Fruit fly (Drosophila melanogaster): ENCODE measurements around the gene SelR.

The SelR gene

DNA sequence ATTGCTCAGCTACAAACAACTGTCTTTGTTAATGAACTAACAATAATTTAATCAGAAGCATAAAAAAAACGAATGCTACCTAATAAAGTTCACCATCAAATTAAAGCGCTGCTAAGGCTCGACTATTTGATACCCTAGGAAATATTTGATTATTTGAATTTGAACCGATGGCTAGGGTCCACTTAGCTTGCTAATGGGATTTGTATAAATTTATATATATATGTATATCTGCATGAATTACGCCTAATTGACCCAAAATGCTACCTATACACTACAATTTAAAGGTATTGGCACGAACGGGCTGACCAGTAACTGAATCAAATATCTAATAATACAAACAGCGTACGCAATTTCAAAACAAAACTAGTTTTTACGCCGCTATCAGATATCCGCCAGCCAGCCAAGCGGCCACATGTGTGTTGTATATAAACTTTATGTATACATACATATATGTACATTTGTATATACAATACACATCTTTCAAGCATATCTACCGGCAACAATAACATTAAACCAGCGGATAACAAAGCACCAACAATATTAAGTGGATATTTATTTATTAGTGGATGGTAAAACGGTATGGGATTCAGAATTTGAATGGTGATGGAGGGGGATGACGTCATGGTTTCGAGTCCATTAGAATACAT is 15.7 kb upstream of the SelR start (continued):
- TF ChIP-seq CG10274 (GFP tag; optimal IDR thresholded peaks at IDR 0.05) (peak; percentile 51), CG8924 (tag; optimal IDR thresholded peaks at IDR 0.05) (peak; percentile 64), bbx (GFP tag; IDR thresholded peaks at IDR 0.05; ENCODE audit: partially characterized antibody) (no peak), Kr (GFP tag; optimal IDR thresholded peaks at IDR 0.05) (no peak), Atf3 (GFP tag; optimal IDR thresholded peaks at IDR 0.05) (no peak), z (GFP tag; IDR thresholded peaks at IDR 0.05) (no peak), stwl (tag; optimal IDR thresholded peaks at IDR 0.05) (no peak), grn (GFP tag; optimal IDR thresholded peaks at IDR 0.05) (no peak), run (tag; optimal IDR thresholded peaks at IDR 0.05) (no peak), schlank (tag; optimal IDR thresholded peaks at IDR 0.05) (peak; percentile 45), CG11695 (GFP tag; IDR thresholded peaks at IDR 0.05) (peak; percentile 84), Hr51 (GFP tag; optimal IDR thresholded peaks at IDR 0.05) (peak in 1 of 2 experiments; percentile 79), ro (GFP tag; IDR thresholded peaks at IDR 0.05) (peak; percentile 40), Nf-YB (GFP tag; optimal IDR thresholded peaks at IDR 0.05) (peak; percentile 26), CG12744 (GFP tag; optimal IDR thresholded peaks at IDR 0.05) (no peak), CG8944 (GFP tag; optimal IDR thresholded peaks at IDR 0.05) (no peak), sna (GFP tag; IDR thresholded peaks at IDR 0.05; ENCODE audit: partially characterized antibody) (no peak), CG7987 (GFP tag; optimal IDR thresholded peaks at IDR 0.05) (peak; percentile 53), nmo (GFP tag; optimal IDR thresholded peaks at IDR 0.05) (peak; percentile 78), CG9797 (GFP tag; optimal IDR thresholded peaks at IDR 0.05) (no peak), CG8388 (GFP tag; optimal IDR thresholded peaks at IDR 0.05) (peak; percentile 34), CG15479 (GFP tag; optimal IDR thresholded peaks at IDR 0.05) (no peak), CG6175 (GFP tag; IDR thresholded peaks at IDR 0.05) (peak; percentile 85), CG30431 (GFP tag; optimal IDR thresholded peaks at IDR 0.05) (no peak), CG3407 (GFP tag; optimal IDR thresholded peaks at IDR 0.05) (peak; percentile 9), CG18764 (GFP tag; optimal IDR thresholded peaks at IDR 0.05) (peak; percentile 45), Stat92E (GFP tag; optimal IDR thresholded peaks at IDR 0.05) (no peak), p53 (GFP tag; optimal IDR thresholded peaks at IDR 0.05) (no peak), HLHmδ (GFP tag; optimal IDR thresholded peaks at IDR 0.05) (no peak), danr (GFP tag; IDR thresholded peaks at IDR 0.05) (peak; percentile 74), da (GFP tag; optimal IDR thresholded peaks at IDR 0.05) (no peak), Hmx (GFP tag; optimal IDR thresholded peaks at IDR 0.05) (no peak), Rx (GFP tag; IDR thresholded peaks at IDR 0.05) (peak; percentile 67), Side (GFP tag; optimal IDR thresholded peaks at IDR 0.05) (no peak), TFAM (GFP tag; optimal IDR thresholded peaks at IDR 0.05) (no peak), CG2678 (tag; optimal IDR thresholded peaks at IDR 0.05) (peak; percentile 90), CG12391 (tag; optimal IDR thresholded peaks at IDR 0.05) (peak; percentile 60), ac (GFP tag; optimal IDR thresholded peaks at IDR 0.05) (no peak), CG32532 (GFP tag; IDR thresholded peaks at IDR 0.05) (peak; percentile 94), wek (GFP tag; optimal IDR thresholded peaks at IDR 0.05) (peak; percentile 8), pum (GFP tag; optimal IDR thresholded peaks at IDR 0.05) (no peak), HLH54F (GFP tag; optimal IDR thresholded peaks at IDR 0.05) (no peak), pb (GFP tag; optimal IDR thresholded peaks at IDR 0.05) (no peak), CG9609 (GFP tag; optimal IDR thresholded peaks at IDR 0.05) (no peak), br (optimal IDR thresholded peaks at IDR 0.05) (no peak), kah (GFP tag; optimal IDR thresholded peaks at IDR 0.05) (peak; percentile 37), dmrt11E (tag; optimal IDR thresholded peaks at IDR 0.05) (no peak), CG14667 (GFP tag; IDR thresholded peaks at IDR 0.05) (peak; percentile 65), Bgb (GFP tag; IDR thresholded peaks at IDR 0.05; ENCODE audit: partially characterized antibody) (no peak), Dek (tag; optimal IDR thresholded peaks at IDR 0.05) (peak; percentile 84)

All from whole organism, embryonic.